Worm (Caenorhabditis elegans): Measurements from ENCODE around the gene mpst-2.

mpst-2 gene

ce11 chrV:14848510-14849206 lies 44.6 kb downstream of the mpst-2 start (continued):
- TF ChIP-seq cebp-1 (GFP tag; IDR thresholded peaks at IDR 0.05): peak; percentile 46; the same call in 1 of the 2 replicates
- TF ChIP-seq cebp-1 (tag; optimal IDR thresholded peaks at IDR 0.05): peak; percentile 75
- TF ChIP-seq ceh-58 (GFP tag; IDR thresholded peaks at IDR 0.05): no peak
- TF ChIP-seq hsf-1 (GFP tag; IDR thresholded peaks at IDR 0.05): no peak
- TF ChIP-seq ceh-40 (GFP tag; IDR thresholded peaks at IDR 0.05): no peak
- TF ChIP-seq K11D2.4 (GFP tag; IDR thresholded peaks at IDR 0.05): peak; percentile 62
- TF ChIP-seq chd-7 (tag; optimal IDR thresholded peaks at IDR 0.05): peak; percentile 88
- TF ChIP-seq egrh-3 (GFP tag; IDR thresholded peaks at IDR 0.05): no peak
- TF ChIP-seq F33H1.4 (GFP tag; IDR thresholded peaks at IDR 0.05): no peak
- TF ChIP-seq pbrm-1 (GFP tag; IDR thresholded peaks at IDR 0.05): peak; percentile 72; the same call in 1 of the 2 replicates
- peak; percentile 47; the same call in 1 of the 2 replicates for TF ChIP-seq hmg-1.2 (GFP tag; IDR thresholded peaks at IDR 0.05)
- TF ChIP-seq snpc-1.1 (tag; optimal IDR thresholded peaks at IDR 0.05; ENCODE audit: insufficient read depth): no peak
- TF ChIP-seq B0019.2 (GFP tag; conservative IDR thresholded peaks at IDR 0.05): no peak
- no peak for TF ChIP-seq snpc-3.4 (tag; optimal IDR thresholded peaks at IDR 0.05)
- no peak for TF ChIP-seq pha-4 (tag; optimal IDR thresholded peaks at IDR 0.05)
- no peak for TF ChIP-seq D2030.7 (GFP tag; IDR thresholded peaks at IDR 0.05)
- no peak for TF ChIP-seq hmg-20 (GFP tag; IDR thresholded peaks at IDR 0.05)
- no peak for TF ChIP-seq F10E7.11 (tag; optimal IDR thresholded peaks at IDR 0.05)
- no peak for TF ChIP-seq him-1 (tag; optimal IDR thresholded peaks at IDR 0.05)
- TF ChIP-seq B0261.1 (tag; optimal IDR thresholded peaks at IDR 0.05): no peak
- peak; percentile 71 for TF ChIP-seq ama-1 (optimal IDR thresholded peaks at IDR 0.05)
- TF ChIP-seq ama-1 (GFP tag; optimal IDR thresholded peaks at IDR 0.05): no peak
- no peak for TF ChIP-seq F57C9.4 (tag; optimal IDR thresholded peaks at IDR 0.05)
- TF ChIP-seq lag-1 (GFP tag; IDR thresholded peaks at IDR 0.05): no peak
- peak; percentile 19 for TF ChIP-seq lin-54 (GFP tag; optimal IDR thresholded peaks at IDR 0.05)
- TF ChIP-seq Y67H2A.10 (GFP tag; conservative IDR thresholded peaks at IDR 0.05): no peak
- TF ChIP-seq akir-1 (GFP tag; optimal IDR thresholded peaks at IDR 0.05): peak; percentile 58
- no peak for TF ChIP-seq unc-130 (GFP tag; optimal IDR thresholded peaks at IDR 0.05)
- no peak for TF ChIP-seq mel-28 (tag; optimal IDR thresholded peaks at IDR 0.05; ENCODE audit: borderline replicate concordance)
- TF ChIP-seq dpff-1 (tag; optimal IDR thresholded peaks at IDR 0.05): no peak
- TF ChIP-seq sptf-2 (GFP tag; optimal IDR thresholded peaks at IDR 0.05): no peak
- peak; percentile 40 for TF ChIP-seq zim-3 (tag; optimal IDR thresholded peaks at IDR 0.05)
- TF ChIP-seq C06A6.2 (GFP tag; conservative IDR thresholded peaks at IDR 0.05): peak; percentile 52; the same call in 1 of the 2 replicates
- TF ChIP-seq lin-35 (GFP tag; optimal IDR thresholded peaks at IDR 0.05): no peak
- TF ChIP-seq F57A8.1 (GFP tag; optimal IDR thresholded peaks at IDR 0.05): no peak
- TF ChIP-seq sea-2 (GFP tag; IDR thresholded peaks at IDR 0.05): no peak
- no peak for TF ChIP-seq Y56A3A.18 (GFP tag; IDR thresholded peaks at IDR 0.05)
- no peak for TF ChIP-seq ztf-28 (GFP tag; IDR thresholded peaks at IDR 0.05)
- TF ChIP-seq ceh-100 (GFP tag; IDR thresholded peaks at IDR 0.05): no peak
- peak; percentile 33 for TF ChIP-seq K12H6.12 (tag; optimal IDR thresholded peaks at IDR 0.05)
- no peak for TF ChIP-seq T07F8.4 (tag; optimal IDR thresholded peaks at IDR 0.05)
- no peak for TF ChIP-seq lsy-27 (tag; optimal IDR thresholded peaks at IDR 0.05; ENCODE audit: borderline replicate concordance, insufficient read depth)
- TF ChIP-seq let-526 (GFP tag; IDR thresholded peaks at IDR 0.05): peak; percentile 55
- peak; percentile 65 for TF ChIP-seq ztf-26 (tag; optimal IDR thresholded peaks at IDR 0.05)
- TF ChIP-seq F49E8.2 (tag; optimal IDR thresholded peaks at IDR 0.05; ENCODE audit: insufficient read depth): no peak
- no peak for TF ChIP-seq hlh-26 (GFP tag; conservative IDR thresholded peaks at IDR 0.05)
- TF ChIP-seq T26A5.8 (tag; optimal IDR thresholded peaks at IDR 0.05): no peak
- no peak for TF ChIP-seq F22D6.2 (tag; optimal IDR thresholded peaks at IDR 0.05)

Data from whole organism, young adult.